Fruit fly (Drosophila melanogaster) whole organism, prepupa: ENCODE data around the gene ppl.

ENCODE experiments used
- Blimp-1 ChIP-seq: fragments of 200-800 bp; sonication (Bioruptor generic); optimal IDR thresholded peaks from 3 replicates; lab custom pipeline; 2017; ENCODE audit warnings: missing biosample characterization, missing genetic modification characterization, mild to moderate bottlenecking, moderate library complexity, missing genetic modification reagents
- CG10631 ChIP-seq: fragments of 200-800 bp; sonication (Bioruptor generic); optimal IDR thresholded peaks from 2 replicates; lab custom pipeline; 2016; ENCODE audit warnings: missing biosample characterization, missing genetic modification characterization
- CG10669 ChIP-seq: fragments of 200-800 bp; sonication (Bioruptor generic); optimal IDR thresholded peaks from 3 replicates; lab custom pipeline; 2018; ENCODE audit warnings: missing biosample characterization, mild to moderate bottlenecking, missing genetic modification characterization, moderate library complexity
- CG11762 ChIP-seq: fragments of 200-800 bp; sonication (Bioruptor generic); optimal IDR thresholded peaks from 3 replicates; lab custom pipeline; 2016; ENCODE audit warnings: missing biosample characterization, missing genetic modification characterization; ENCODE audit not compliant: insufficient read depth
- CG11902 ChIP-seq: fragments of 200-800 bp; sonication (Bioruptor generic); optimal IDR thresholded peaks from 3 replicates; lab custom pipeline; 2016; ENCODE audit warnings: missing biosample characterization, missing genetic modification characterization
- CG15336 ChIP-seq: fragments of 200-800 bp; sonication (Bioruptor generic); IDR thresholded peaks from 2 replicates; pipeline ENCODE4 v1.3.6; 2022; ENCODE audit warnings: missing biosample characterization, missing genetic modification characterization
- CG1621 ChIP-seq: fragments of 200-800 bp; sonication (Bioruptor generic); optimal IDR thresholded peaks from 3 replicates; lab custom pipeline; 2018; ENCODE audit warnings: missing biosample characterization, mild to moderate bottlenecking, missing genetic modification characterization
- CG16779 ChIP-seq: fragments of 200-800 bp; sonication (Bioruptor generic); optimal IDR thresholded peaks from 3 replicates; lab custom pipeline; 2017; ENCODE audit warnings: missing biosample characterization, mild to moderate bottlenecking, missing genetic modification characterization
- CG3032 ChIP-seq: fragments of 200-800 bp; optimal IDR thresholded peaks from 2 replicates; lab custom pipeline; 2019; ENCODE audit warnings: missing biosample characterization, mild to moderate bottlenecking, missing genetic modification characterization, moderate library complexity
- CG31627 ChIP-seq: fragments of 200-800 bp; sonication (Bioruptor generic); optimal IDR thresholded peaks from 3 replicates; lab custom pipeline; 2016; ENCODE audit warnings: missing biosample characterization, missing genetic modification characterization
- CG32006 ChIP-seq: fragments of 200-800 bp; sonication (Bioruptor generic); optimal IDR thresholded peaks from 3 replicates; lab custom pipeline; 2017; ENCODE audit warnings: missing biosample characterization, mild to moderate bottlenecking, missing genetic modification characterization
- CG34406 ChIP-seq: fragments of 200-800 bp; sonication (Bioruptor generic); optimal IDR thresholded peaks from 3 replicates; lab custom pipeline; 2016; ENCODE audit warnings: missing biosample characterization, missing genetic modification characterization
- CG3919 ChIP-seq: fragments of 200-800 bp; sonication (Bioruptor generic); optimal IDR thresholded peaks from 3 replicates; lab custom pipeline; 2016; ENCODE audit warnings: missing biosample characterization, missing genetic modification characterization
- CG4318 ChIP-seq: fragments of 200-800 bp; sonication (Bioruptor generic); optimal IDR thresholded peaks from 3 replicates; lab custom pipeline; 2017; ENCODE audit warnings: missing biosample characterization, mild to moderate bottlenecking, missing genetic modification characterization
- CG6276 ChIP-seq: fragments of 200-800 bp; sonication (Bioruptor generic); optimal IDR thresholded peaks from 2 replicates; lab custom pipeline; 2017; ENCODE audit warnings: missing biosample characterization, mild to moderate bottlenecking, missing genetic modification characterization
- CG6792 ChIP-seq: fragments of 200-800 bp; sonication (Bioruptor generic); optimal IDR thresholded peaks from 3 replicates; lab custom pipeline; 2016; ENCODE audit warnings: missing biosample characterization, missing genetic modification characterization
- CG6808 ChIP-seq: fragments of 200-800 bp; sonication (Bioruptor generic); optimal IDR thresholded peaks from 3 replicates; lab custom pipeline; 2017; ENCODE audit warnings: missing biosample characterization, missing genetic modification characterization, mild to moderate bottlenecking, moderate library complexity, missing genetic modification reagents
- CG6854 ChIP-seq: fragments of 200-800 bp; sonication (Bioruptor generic); optimal IDR thresholded peaks from 2 replicates; lab custom pipeline; 2017; ENCODE audit warnings: missing biosample characterization, mild to moderate bottlenecking, missing genetic modification characterization
- CG7368 ChIP-seq: fragments of 200-800 bp; sonication (Bioruptor generic); optimal IDR thresholded peaks from 3 replicates; lab custom pipeline; 2016; ENCODE audit warnings: missing biosample characterization, missing genetic modification characterization
- CG8119 ChIP-seq: fragments of 200-800 bp; sonication (Bioruptor generic); IDR thresholded peaks from 3 replicates; pipeline ENCODE4 v1.3.6; 2022; ENCODE audit warnings: missing biosample characterization, missing genetic modification characterization
- CG8319 ChIP-seq: fragments of 200-800 bp; sonication (Bioruptor generic); optimal IDR thresholded peaks from 3 replicates; lab custom pipeline; 2016; ENCODE audit warnings: missing biosample characterization, missing genetic modification characterization
- CG8632 ChIP-seq: fragments of 200-800 bp; sonication (Bioruptor generic); optimal IDR thresholded peaks from 3 replicates; lab custom pipeline; 2016; ENCODE audit warnings: missing biosample characterization, missing genetic modification characterization
- CG9139 ChIP-seq: fragments of 200-800 bp; sonication (Bioruptor generic); optimal IDR thresholded peaks from 3 replicates; lab custom pipeline; 2017; ENCODE audit warnings: missing biosample characterization, mild to moderate bottlenecking, missing genetic modification characterization
- Eip75B ChIP-seq: fragments of 200-800 bp; sonication (Bioruptor generic); optimal IDR thresholded peaks from 3 replicates; lab custom pipeline; 2016; ENCODE audit warnings: missing biosample characterization, missing genetic modification characterization
- Eip78C ChIP-seq: fragments of 200-800 bp; sonication (Bioruptor generic); peaks from one replicate; lab custom pipeline; 2016; ENCODE audit warnings: missing biosample characterization, missing genetic modification characterization
- Ets96B ChIP-seq: fragments of 200-800 bp; optimal IDR thresholded peaks from 2 replicates; lab custom pipeline; 2019; ENCODE audit warnings: missing biosample characterization, mild to moderate bottlenecking, missing genetic modification characterization, moderate library complexity
- Gug ChIP-seq: fragments of 200-800 bp; sonication (Bioruptor generic); IDR thresholded peaks from 2 replicates; pipeline ENCODE4 v1.3.6; 2022; ENCODE audit warnings: missing biosample characterization, missing genetic modification characterization
- Hr4 ChIP-seq: fragments of 200-800 bp; sonication (Bioruptor generic); optimal IDR thresholded peaks from 3 replicates; lab custom pipeline; 2016; ENCODE audit warnings: missing biosample characterization, missing genetic modification characterization
- Met ChIP-seq: fragments of 200-800 bp; sonication (Bioruptor generic); optimal IDR thresholded peaks from 3 replicates; lab custom pipeline; 2016; ENCODE audit warnings: missing biosample characterization, missing genetic modification characterization
- OdsH ChIP-seq: fragments of 200-800 bp; sonication (Bioruptor generic); optimal IDR thresholded peaks from 3 replicates; lab custom pipeline; 2016; ENCODE audit warnings: missing biosample characterization, missing genetic modification characterization
- Smox ChIP-seq: fragments of 200-800 bp; sonication (Bioruptor generic); optimal IDR thresholded peaks from 3 replicates; lab custom pipeline; 2016; ENCODE audit warnings: missing biosample characterization, missing genetic modification characterization
- Sox102F ChIP-seq: fragments of 200-800 bp; sonication (Bioruptor generic); optimal IDR thresholded peaks from 2 replicates; lab custom pipeline; 2016; ENCODE audit warnings: missing biosample characterization, mild to moderate bottlenecking, missing genetic modification characterization
- Sox14 ChIP-seq: fragments of 200-800 bp; sonication (Bioruptor generic); optimal IDR thresholded peaks from 3 replicates; lab custom pipeline; 2016; ENCODE audit warnings: missing biosample characterization, missing genetic modification characterization
- Sox15 ChIP-seq: fragments of 200-800 bp; sonication (Bioruptor generic); optimal IDR thresholded peaks from 3 replicates; lab custom pipeline; 2016; ENCODE audit warnings: missing biosample characterization, missing genetic modification characterization
- achi ChIP-seq: fragments of 200-800 bp; sonication (Bioruptor generic); optimal IDR thresholded peaks from 3 replicates; lab custom pipeline; 2016; ENCODE audit warnings: missing biosample characterization, missing genetic modification characterization
- acj6 ChIP-seq: fragments of 200-800 bp; sonication (Bioruptor generic); optimal IDR thresholded peaks from 3 replicates; lab custom pipeline; 2016; ENCODE audit warnings: missing biosample characterization, missing genetic modification characterization
- cyc ChIP-seq: fragments of 200-800 bp; sonication (Bioruptor generic); optimal IDR thresholded peaks from 3 replicates; lab custom pipeline; 2016; ENCODE audit warnings: missing biosample characterization, missing genetic modification characterization
- dsx ChIP-seq: fragments of 200-800 bp; optimal IDR thresholded peaks from 3 replicates; lab custom pipeline; 2019; ENCODE audit warnings: missing biosample characterization, mild to moderate bottlenecking, missing genetic modification characterization, moderate library complexity; ENCODE audit not compliant: poor library complexity, severe bottlenecking
- eg ChIP-seq: fragments of 200-800 bp; sonication (Bioruptor generic); IDR thresholded peaks from 3 replicates; pipeline ENCODE4 v1.3.6; 2022; ENCODE audit warnings: missing biosample characterization, missing genetic modification characterization
- fd59A ChIP-seq: fragments of 200-800 bp; sonication (Bioruptor generic); optimal IDR thresholded peaks from 2 replicates; lab custom pipeline; 2017; ENCODE audit warnings: missing biosample characterization, mild to moderate bottlenecking, missing genetic modification characterization, missing genetic modification reagents
- lz ChIP-seq: fragments of 200-800 bp; sonication (Bioruptor generic); optimal IDR thresholded peaks from 3 replicates; lab custom pipeline; 2016; ENCODE audit warnings: missing biosample characterization, missing genetic modification characterization
- net ChIP-seq: fragments of 200-800 bp; sonication (Bioruptor generic); optimal IDR thresholded peaks from 3 replicates; lab custom pipeline; 2016; ENCODE audit warnings: missing biosample characterization, missing genetic modification characterization
- pdm3 ChIP-seq: fragments of 200-800 bp; sonication (Bioruptor generic); optimal IDR thresholded peaks from 3 replicates; lab custom pipeline; 2016; ENCODE audit warnings: missing biosample characterization, missing genetic modification characterization
- salr ChIP-seq, 2 experiments: fragments of 200-800 bp; sonication (Bioruptor generic); optimal IDR thresholded peaks; 3 replicates each; lab custom pipeline; 2016 to 2018; ENCODE audit warnings: missing biosample characterization in 2 of 2, missing genetic modification characterization in 2 of 2, mild to moderate bottlenecking in 1 of 2
- spab ChIP-seq: fragments of 200-800 bp; sonication (Bioruptor generic); optimal IDR thresholded peaks from 2 replicates; lab custom pipeline; 2017; ENCODE audit warnings: missing biosample characterization, mild to moderate bottlenecking, missing genetic modification characterization, missing genetic modification reagents
- svp ChIP-seq: fragments of 200-800 bp; sonication (Bioruptor generic); peaks from one replicate; lab custom pipeline; 2016; ENCODE audit warnings: missing biosample characterization, missing genetic modification characterization
- topi ChIP-seq: fragments of 200-800 bp; sonication (Bioruptor generic); optimal IDR thresholded peaks from 3 replicates; lab custom pipeline; 2016; ENCODE audit warnings: missing biosample characterization, missing genetic modification characterization
- vri ChIP-seq: fragments of 200-800 bp; sonication (Bioruptor generic); optimal IDR thresholded peaks from 3 replicates; lab custom pipeline; 2016; ENCODE audit warnings: missing biosample characterization, mild to moderate bottlenecking, missing genetic modification characterization

Gene ppl

dm6 chr3L:21317416-21318259 lies 36.3 kb upstream of the ppl start, which contains the start of gene Pc (continued):
- TF ChIP-seq CG6792, result no peak
- TF ChIP-seq Sox14 (GFP tag; lab: Kevin White, UChicago), result peak; percentile 57

dm6 chr3L:21304400-21304799 lies 23.1 kb upstream of the ppl start, which contains the start of the genes CG11309 and CG7632:
CG11309 (minus strand) TSS chr3L:21304658.
CG7632 (plus strand) TSS chr3L:21304697.
- TF ChIP-seq OdsH (GFP tag; lab: Kevin White, UChicago) (peak; percentile 99), CG1621 (tag; lab: Kevin White, UChicago) (peak; percentile 99), fd59A (GFP tag; lab: Kevin White, UChicago) (peak; percentile 99), CG8319 (peak; percentile 97), achi (GFP tag; lab: Kevin White, UChicago) (peak; percentile 99), Blimp-1 (GFP tag; lab: Kevin White, UChicago) (peak; percentile 97), dsx (GFP tag; lab: Kevin White, UChicago) (peak; percentile 99), Hr4 (GFP tag; lab: Kevin White, UChicago) (peak; percentile 99), eg (peak; percentile 99), Met (peak; percentile 99), CG11762 (GFP tag; lab: Kevin White, UChicago) (peak; percentile 99), CG9139 (GFP tag; lab: Kevin White, UChicago) (peak; percentile 99), lz (GFP tag; lab: Kevin White, UChicago) (peak; percentile 99), vri (peak; percentile 99), CG11902 (GFP tag; lab: Kevin White, UChicago) (peak; percentile 95), CG16779 (tag; lab: Kevin White, UChicago) (peak; percentile 99), CG6854 (GFP tag; lab: Kevin White, UChicago) (peak; percentile 99), cyc (GFP tag; lab: Kevin White, UChicago) (peak; percentile 99), svp (GFP tag; lab: Kevin White, UChicago) (peak; percentile 100), CG32006 (peak; percentile 99), Smox (GFP tag; lab: Kevin White, UChicago) (peak; percentile 99), CG31627 (GFP tag; lab: Kevin White, UChicago) (peak; percentile 99), CG6276 (GFP tag; lab: Kevin White, UChicago) (peak; percentile 97), CG8632 (GFP tag; lab: Kevin White, UChicago) (peak; percentile 99), net (peak; percentile 100), Eip78C (GFP tag; lab: Kevin White, UChicago) (peak; percentile 100), CG6808 (GFP tag; lab: Kevin White, UChicago) (peak; percentile 99), CG4318 (GFP tag; lab: Kevin White, UChicago) (peak; percentile 96), Eip75B (GFP tag; lab: Kevin White, UChicago) (peak; percentile 100), pdm3 (peak; percentile 99), CG3919 (GFP tag; lab: Kevin White, UChicago) (peak; percentile 100), Gug (GFP tag; lab: Robert Waterston, UW) (peak; percentile 98), CG8119 (GFP tag; lab: Robert Waterston, UW) (peak; percentile 99), salr (GFP tag; optimal IDR thresholded peaks at IDR 0.05; lab: Kevin White, UChicago) (peak; percentile 99), CG6792 (peak; percentile 99), CG15336 (GFP tag; lab: Robert Waterston, UW) (peak; percentile 99), CG10669 (GFP tag; lab: Kevin White, UChicago) (peak; percentile 100), topi (GFP tag; lab: Kevin White, UChicago) (peak; percentile 99), CG7368 (peak; percentile 99), CG3032 (tag; lab: Kevin White, UChicago) (peak; percentile 100), acj6 (peak; percentile 99), CG34406 (GFP tag; lab: Kevin White, UChicago) (peak; percentile 100), spab (peak; percentile 99), Sox102F (peak; percentile 100), CG10631 (GFP tag; lab: Kevin White, UChicago) (peak; percentile 99), Ets96B (peak; percentile 100), Sox15 (peak; percentile 97)
